In the genomic region with DNA sequence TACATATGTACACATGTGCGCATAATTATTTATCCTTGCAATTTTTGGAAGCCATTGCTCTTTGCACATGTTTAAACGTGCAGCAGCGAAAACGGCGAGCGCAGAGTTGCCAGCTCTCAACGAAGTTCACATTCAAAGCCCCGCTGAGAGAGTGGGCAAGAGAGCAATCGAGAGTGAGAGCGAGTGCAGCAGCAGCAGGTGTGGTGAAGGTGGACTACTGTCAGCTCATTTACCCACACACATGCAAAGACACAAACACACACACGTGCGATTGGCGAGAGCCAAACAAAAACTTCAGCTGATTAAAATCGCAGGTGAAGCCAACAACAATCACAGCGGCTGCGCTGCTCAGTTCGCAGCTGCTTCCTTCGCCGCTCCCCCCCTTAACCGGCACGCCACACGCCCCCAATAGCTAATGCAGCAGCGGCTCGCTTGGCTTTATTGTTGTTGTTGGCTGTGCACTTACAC, we compare ENCODE assay signal across 1 fruit fly cellular context.
TF ChIP-seq lines count a peak whose summit lies in the region.

No protein-coding gene starts in this region.

TF ChIP-seq in whole organism, embryonic, 481 proteins besides CTCF, POLR2A, EP300 and RAD21 (continued from another document):
- peak; percentile 51 for TF ChIP-seq CG12155 (GFP tag; optimal IDR thresholded peaks at IDR 0.05; lab: Kevin White, UChicago)
- no peak for TF ChIP-seq prd (optimal IDR thresholded peaks at IDR 0.05; lab: Kevin White, UChicago)
- no peak for TF ChIP-seq prd (GFP tag; IDR thresholded peaks at IDR 0.05; lab: Robert Waterston, UW)
- TF ChIP-seq CG18764 (GFP tag; optimal IDR thresholded peaks at IDR 0.05; lab: Kevin White, UChicago): no peak
- no peak for TF ChIP-seq CG7556 (GFP tag; optimal IDR thresholded peaks at IDR 0.05; lab: Kevin White, UChicago)
- no peak for TF ChIP-seq Lim3 (GFP tag; IDR thresholded peaks at IDR 0.05; lab: Robert Waterston, UW)
- TF ChIP-seq slou (GFP tag; optimal IDR thresholded peaks at IDR 0.05; lab: Kevin White, UChicago): no peak
